Worm (Caenorhabditis elegans): Measurements from ENCODE around the gene nlp-70.

nlp-70 gene

ce11 chrV:272837-273236 is at the start of gene nlp-70:
TSS of gene nlp-70 (minus strand) at chrV:272937.
- TF ChIP-seq sma-3 (GFP tag; optimal IDR thresholded peaks at IDR 0.05) (no peak), egl-27 (tag; optimal IDR thresholded peaks at IDR 0.05) (no peak)

ce11 chrV:320009-320408 is 47.3 kb upstream of the nlp-70 start:
- TF ChIP-seq ztf-4 (tag; optimal IDR thresholded peaks at IDR 0.05) = no peak
- no peak for TF ChIP-seq ztf-1 (GFP tag; conservative IDR thresholded peaks at IDR 0.05)
- TF ChIP-seq blmp-1 (tag; optimal IDR thresholded peaks at IDR 0.05; ENCODE audit: insufficient read depth) = no peak
- TF ChIP-seq sem-4 (tag; optimal IDR thresholded peaks at IDR 0.05) = no peak

- TF ChIP-seq R02D3.7 (tag; optimal IDR thresholded peaks at IDR 0.05) (no peak), peb-1 (tag; optimal IDR thresholded peaks at IDR 0.05) (no peak), skn-1 (tag; optimal IDR thresholded peaks at IDR 0.05) (no peak), lin-13 (GFP tag; optimal IDR thresholded peaks at IDR 0.05) (no peak), mbf-1 (tag; optimal IDR thresholded peaks at IDR 0.05) (no peak), mab-5 (tag; optimal IDR thresholded peaks at IDR 0.05) (no peak), ztf-1 (GFP tag; conservative IDR thresholded peaks at IDR 0.05) (no peak), gmeb-1 (tag; optimal IDR thresholded peaks at IDR 0.05) (no peak), ceh-82 (tag; optimal IDR thresholded peaks at IDR 0.05) (no peak), elt-3 (tag; optimal IDR thresholded peaks at IDR 0.05) (no peak), crh-2 (tag; optimal IDR thresholded peaks at IDR 0.05) (no peak), fos-1 (tag; optimal IDR thresholded peaks at IDR 0.05) (no peak), ztf-4 (tag; optimal IDR thresholded peaks at IDR 0.05) (no peak)
Observed at ce11 chrV:312421-312820, 39.7 kb upstream of the nlp-70 start, which contains the start of gene nhr-15. TSS of gene nhr-15 (plus strand) at chrV:312721.

ce11 chrV:311485-312090 is 38.9 kb upstream of the nlp-70 start, which contains the start of gene phf-10:
TSS of gene phf-10 (minus strand) at chrV:311565.
- TF ChIP-seq nhr-12 (tag; optimal IDR thresholded peaks at IDR 0.05) = no peak
- TF ChIP-seq alr-1 (tag; optimal IDR thresholded peaks at IDR 0.05) = no peak
- TF ChIP-seq nhr-10 (tag; optimal IDR thresholded peaks at IDR 0.05) = no peak
- no peak for TF ChIP-seq ama-1 (optimal IDR thresholded peaks at IDR 0.05)
- TF ChIP-seq ceh-16 (tag; optimal IDR thresholded peaks at IDR 0.05) = no peak
- no peak for TF ChIP-seq lin-39 (tag; optimal IDR thresholded peaks at IDR 0.05)
- no peak for TF ChIP-seq mdl-1 (tag; optimal IDR thresholded peaks at IDR 0.05)
- no peak for TF ChIP-seq nhr-6 (tag; optimal IDR thresholded peaks at IDR 0.05)
- no peak for TF ChIP-seq unc-39 (tag; optimal IDR thresholded peaks at IDR 0.05)
- TF ChIP-seq unc-55 (GFP tag; optimal IDR thresholded peaks at IDR 0.05) = peak; percentile 36
- TF ChIP-seq unc-62 (GFP tag; optimal IDR thresholded peaks at IDR 0.05) = no peak
- peak in 1 of 2 experiments; percentile 34 for TF ChIP-seq lsy-2 (tag; optimal IDR thresholded peaks at IDR 0.05)
- peak; percentile 8 for TF ChIP-seq sma-3 (GFP tag; optimal IDR thresholded peaks at IDR 0.05)
- TF ChIP-seq nhr-25 (tag; optimal IDR thresholded peaks at IDR 0.05) = no peak
- peak; percentile 69 for TF ChIP-seq gmeb-1 (tag; optimal IDR thresholded peaks at IDR 0.05)

ce11 chrV:304613-305012 is 31.9 kb upstream of the nlp-70 start, which contains the start of gene F33E11.3:
TSS of gene F33E11.3 (minus strand) at chrV:304713.
- TF ChIP-seq mbf-1 (tag; optimal IDR thresholded peaks at IDR 0.05) = no peak
- TF ChIP-seq sma-9 (GFP tag; optimal IDR thresholded peaks at IDR 0.05) = no peak
- no peak for TF ChIP-seq sma-9 (tag; optimal IDR thresholded peaks at IDR 0.05)
- no peak for TF ChIP-seq ZK546.5 (tag; optimal IDR thresholded peaks at IDR 0.05)
- TF ChIP-seq unc-55 (GFP tag; optimal IDR thresholded peaks at IDR 0.05) = peak; percentile 2

- TF ChIP-seq skn-1 (tag; optimal IDR thresholded peaks at IDR 0.05) (no peak), sem-4 (tag; optimal IDR thresholded peaks at IDR 0.05) (no peak), blmp-1 (tag; optimal IDR thresholded peaks at IDR 0.05; ENCODE audit: insufficient read depth) (no peak), unc-55 (GFP tag; optimal IDR thresholded peaks at IDR 0.05) (no peak), ama-1 (optimal IDR thresholded peaks at IDR 0.05) (no peak), elt-3 (tag; optimal IDR thresholded peaks at IDR 0.05) (no peak), ztf-1 (GFP tag; conservative IDR thresholded peaks at IDR 0.05) (no peak), nhr-237 (tag; optimal IDR thresholded peaks at IDR 0.05) (no peak), ceh-82 (tag; optimal IDR thresholded peaks at IDR 0.05) (no peak), gmeb-1 (tag; optimal IDR thresholded peaks at IDR 0.05) (no peak)
Observed at ce11 chrV:303271-303670, 30.5 kb upstream of the nlp-70 start.

All from whole organism, L2 larva.